Worm (Caenorhabditis elegans): ENCODE data around the gene C24H10.2.

DNA sequence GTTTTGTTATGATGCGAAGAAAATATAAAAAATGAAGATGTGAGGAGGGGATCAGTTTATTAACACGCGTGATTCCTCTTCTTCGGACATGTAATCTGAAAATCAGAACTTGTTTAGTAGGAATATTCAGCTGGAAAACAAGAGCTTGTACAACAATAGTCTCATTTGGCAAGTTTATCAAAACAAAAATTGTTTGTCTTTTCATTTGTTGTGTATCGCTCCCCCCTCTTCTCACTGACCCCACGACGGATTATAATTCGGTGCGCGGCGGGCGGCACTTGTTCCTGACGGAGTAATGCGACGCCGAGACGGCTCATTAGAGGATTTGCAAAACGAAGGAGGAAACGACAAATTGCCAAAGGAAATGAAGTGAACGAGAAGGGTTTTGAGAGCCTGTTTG lies 30.5 kb upstream of the C24H10.2 start, which contains the start of gene ZC449.4:
- TF ChIP-seq him-1 (tag; optimal IDR thresholded peaks at IDR 0.05) (no peak), W03F9.2 (tag; optimal IDR thresholded peaks at IDR 0.05) (no peak)
